Fruit fly (Drosophila melanogaster): ENCODE results near the gene CG15478.

- TF ChIP-seq net (GFP tag; optimal IDR thresholded peaks at IDR 0.05) (no peak), Eip93F (GFP tag; optimal IDR thresholded peaks at IDR 0.05) (no peak), CG8632 (GFP tag; optimal IDR thresholded peaks at IDR 0.05) (no peak), topi (GFP tag; optimal IDR thresholded peaks at IDR 0.05) (no peak), CG10669 (GFP tag; optimal IDR thresholded peaks at IDR 0.05) (no peak)
Observed at dm6 chrX:7764682-7765081, 47.0 kb upstream of the CG15478 start, which contains the start of gene Ir7a.

Measured in whole organism, prepupa.